Worm (Caenorhabditis elegans) whole organism, young adult: ENCODE results near the gene str-261.

Source experiments
- B0035.1 ChIP-seq: sonication (generic microtip); optimal IDR thresholded peaks from 2 replicates; lab custom pipeline; 2016; ENCODE audit warnings: missing genetic modification characterization, mild to moderate bottlenecking, missing compliant biosample characterization, missing genotype, missing genetic modification reagents
- B0261.1 ChIP-seq: sonication (generic microtip); optimal IDR thresholded peaks from 2 replicates; lab custom pipeline; 2016; ENCODE audit warnings: mild to moderate bottlenecking, missing genetic modification characterization, moderate library complexity, missing compliant biosample characterization
- B0336.3 ChIP-seq: fragments of 200-800 bp; sonication (Bioruptor generic); IDR thresholded peaks from 2 replicates; pipeline ENCODE4 v1.3.6; 2022; ENCODE audit warnings: missing genetic modification characterization, missing compliant biosample characterization
- F10E7.11 ChIP-seq: sonication (generic microtip); optimal IDR thresholded peaks from 2 replicates; lab custom pipeline; 2017; ENCODE audit warnings: mild to moderate bottlenecking, missing genetic modification characterization, moderate library complexity, missing compliant biosample characterization
- F39B2.1 ChIP-seq: fragments of 200-800 bp; sonication (Bioruptor generic); IDR thresholded peaks from 2 replicates; pipeline ENCODE4 v1.3.6; 2022; ENCODE audit warnings: missing genetic modification reagents, missing genetic modification characterization, missing compliant biosample characterization
- F57A8.1 ChIP-seq: fragments of 200-800 bp; sonication (Bioruptor generic); optimal IDR thresholded peaks from 2 replicates; lab custom pipeline; 2018; ENCODE audit warnings: mild to moderate bottlenecking, missing genetic modification characterization, moderate library complexity, missing compliant biosample characterization
- Y95B8A.8 ChIP-seq: fragments of 200-800 bp; sonication (Bioruptor generic); IDR thresholded peaks from 2 replicates; pipeline ENCODE4 v1.3.6; 2022; ENCODE audit warnings: missing genetic modification reagents, missing genetic modification characterization, missing compliant biosample characterization
- ZK185.1 ChIP-seq: sonication (generic microtip); optimal IDR thresholded peaks from 2 replicates; lab custom pipeline; 2016; ENCODE audit warnings: mild to moderate bottlenecking, missing genetic modification characterization, missing compliant biosample characterization; ENCODE audit not compliant: poor library complexity, severe bottlenecking
- atf-7 ChIP-seq: sonication (generic microtip); optimal IDR thresholded peaks from 2 replicates; lab custom pipeline; 2017; ENCODE audit warnings: mild to moderate bottlenecking, missing genetic modification characterization, missing compliant biosample characterization
- attf-5 ChIP-seq: fragments of 200-800 bp; sonication (Bioruptor generic); optimal IDR thresholded peaks from 2 replicates; lab custom pipeline; 2018; ENCODE audit warnings: mild to moderate bottlenecking, missing genetic modification characterization, missing compliant biosample characterization
- bed-2 ChIP-seq: fragments of 200-800 bp; sonication (Bioruptor generic); IDR thresholded peaks from 2 replicates; pipeline ENCODE4 v1.3.6; 2022; ENCODE audit warnings: missing genetic modification reagents, missing genetic modification characterization, missing compliant biosample characterization
- cebp-1 ChIP-seq, 2 experiments: fragments of 200-800 bp in 1 of 2; sonication (Bioruptor generic) in 1 of 2; sonication (generic microtip) in 1 of 2; IDR thresholded peaks in 1 of 2; optimal IDR thresholded peaks in 1 of 2; 2 replicates each; pipeline versions ENCODE4 v1.3.6 to Lab custom; 2017 to 2022; ENCODE audit warnings: missing compliant biosample characterization in 2 of 2, missing genetic modification characterization in 2 of 2, mild to moderate bottlenecking in 1 of 2, missing genetic modification reagents in 1 of 2, moderate library complexity in 1 of 2
- ceh-40 ChIP-seq: fragments of 200-800 bp; sonication (Bioruptor generic); IDR thresholded peaks from 2 replicates; pipeline ENCODE4 v1.3.6; 2022; ENCODE audit warnings: missing genetic modification characterization, missing compliant biosample characterization
- ceh-79 ChIP-seq: sonication (generic microtip); optimal IDR thresholded peaks from 2 replicates; lab custom pipeline; 2017; ENCODE audit warnings: mild to moderate bottlenecking, missing genetic modification characterization, missing compliant biosample characterization
- ceh-91 ChIP-seq: fragments of 200-800 bp; sonication (Bioruptor generic); IDR thresholded peaks from 2 replicates; pipeline ENCODE4 v1.3.6; 2022; ENCODE audit warnings: missing genetic modification reagents, missing genetic modification characterization, missing compliant biosample characterization
- dpff-1 ChIP-seq: sonication (generic microtip); optimal IDR thresholded peaks from 2 replicates; lab custom pipeline; 2017; ENCODE audit warnings: mild to moderate bottlenecking, missing genetic modification characterization, missing compliant biosample characterization
- dpl-1 ChIP-seq: fragments of 150-350 bp; optimal IDR thresholded peaks from 2 replicates; lab custom pipeline; 2014; ENCODE audit warnings: missing biosample characterization, missing genetic modification reagents, missing genetic modification characterization
- egl-18 ChIP-seq: fragments of 200-800 bp; sonication (Bioruptor generic); IDR thresholded peaks from 2 replicates; pipeline ENCODE4 v1.3.6; 2022; ENCODE audit warnings: missing genetic modification reagents, missing genetic modification characterization, missing compliant biosample characterization
- egl-44 ChIP-seq: fragments of 200-800 bp; sonication (Bioruptor generic); IDR thresholded peaks from 2 replicates; pipeline ENCODE4 v1.3.6; 2022; ENCODE audit warnings: missing genetic modification reagents, missing genetic modification characterization, missing compliant biosample characterization
- ekl-4 ChIP-seq: fragments of 200-800 bp; sonication (Bioruptor generic); IDR thresholded peaks from 2 replicates; pipeline ENCODE4 v1.3.6; 2022; ENCODE audit warnings: missing genetic modification reagents, missing genetic modification characterization, missing compliant biosample characterization
- gei-17 ChIP-seq: fragments of 200-800 bp; sonication (Bioruptor generic); optimal IDR thresholded peaks from 2 replicates; lab custom pipeline; 2018; ENCODE audit warnings: mild to moderate bottlenecking, missing genetic modification characterization, missing compliant biosample characterization
- hlh-26 ChIP-seq: fragments of 200-800 bp; sonication (Bioruptor generic); conservative IDR thresholded peaks from 2 replicates; pipeline ENCODE4 v1.3.6; 2022; ENCODE audit warnings: missing genetic modification reagents, missing genetic modification characterization, missing compliant biosample characterization
- lag-1 ChIP-seq: fragments of 200-800 bp; sonication (Bioruptor generic); IDR thresholded peaks from 2 replicates; pipeline ENCODE4 v1.3.6; 2022; ENCODE audit warnings: missing genetic modification reagents, missing genetic modification characterization, missing compliant biosample characterization
- let-526 ChIP-seq: fragments of 200-800 bp; sonication (Bioruptor generic); IDR thresholded peaks from 2 replicates; pipeline ENCODE4 v1.3.6; 2022; ENCODE audit warnings: missing genetic modification reagents, missing genetic modification characterization, missing compliant biosample characterization
- let-607 ChIP-seq, 2 experiments: fragments of 200-800 bp in 1 of 2; sonication (Bioruptor generic) in 1 of 2; sonication (generic microtip) in 1 of 2; optimal IDR thresholded peaks; 2 replicates each; lab custom pipeline; 2016 to 2018; ENCODE audit warnings: mild to moderate bottlenecking in 2 of 2, missing compliant biosample characterization in 2 of 2, missing genetic modification characterization in 2 of 2, moderate library complexity in 2 of 2, missing genotype in 1 of 2
- lin-40 ChIP-seq: sonication (generic microtip); optimal IDR thresholded peaks from 2 replicates; lab custom pipeline; 2016; ENCODE audit warnings: missing genetic modification characterization, mild to moderate bottlenecking, missing compliant biosample characterization, missing genotype, missing genetic modification reagents
- lsy-27 ChIP-seq: sonication (generic microtip); optimal IDR thresholded peaks from 2 replicates; lab custom pipeline; 2017; ENCODE audit warnings: missing genetic modification characterization, mild to moderate bottlenecking, missing compliant biosample characterization, antibody characterized with exemption, missing genotype, borderline replicate concordance; ENCODE audit not compliant: insufficient read depth
- madf-10 ChIP-seq: sonication (generic microtip); optimal IDR thresholded peaks from 2 replicates; lab custom pipeline; 2016; ENCODE audit warnings: mild to moderate bottlenecking, missing genetic modification characterization, missing compliant biosample characterization
- mes-4 ChIP-seq: sonication (generic microtip); optimal IDR thresholded peaks from 2 replicates; lab custom pipeline; 2016; ENCODE audit warnings: missing genotype, missing genetic modification characterization, missing compliant biosample characterization
- nfyb-1 ChIP-seq: fragments of 200-800 bp; sonication (Bioruptor generic); IDR thresholded peaks from 2 replicates; pipeline ENCODE4 v1.3.6; 2022; ENCODE audit warnings: missing genetic modification reagents, missing genetic modification characterization, missing compliant biosample characterization
- nhr-179 ChIP-seq: sonication (generic microtip); optimal IDR thresholded peaks from 2 replicates; lab custom pipeline; 2016; ENCODE audit warnings: mild to moderate bottlenecking, missing genetic modification characterization, missing compliant biosample characterization
- nhr-27 ChIP-seq: fragments of 200-800 bp; sonication (Bioruptor generic); optimal IDR thresholded peaks from 2 replicates; lab custom pipeline; 2018; ENCODE audit warnings: mild to moderate bottlenecking, missing genetic modification characterization, moderate library complexity, missing compliant biosample characterization
- nhr-80 ChIP-seq: sonication (generic microtip); optimal IDR thresholded peaks from 2 replicates; lab custom pipeline; 2016; ENCODE audit warnings: missing genetic modification characterization, missing compliant biosample characterization
- pbrm-1 ChIP-seq: fragments of 200-800 bp; sonication (Bioruptor generic); IDR thresholded peaks from 2 replicates; pipeline ENCODE4 v1.3.6; 2022; ENCODE audit warnings: missing genetic modification reagents, missing genetic modification characterization, missing compliant biosample characterization
- pha-4 ChIP-seq: fragments of 150-350 bp; sonication (generic microtip); optimal IDR thresholded peaks from 2 replicates; lab custom pipeline; 2014; ENCODE audit warnings: missing biosample characterization, missing genetic modification reagents, missing genetic modification characterization
- rcor-1 ChIP-seq: fragments of 200-800 bp; sonication (Bioruptor generic); IDR thresholded peaks from 2 replicates; pipeline ENCODE4 v1.3.6; 2022; ENCODE audit warnings: missing genetic modification reagents, missing genetic modification characterization, missing compliant biosample characterization
- rpc-1 ChIP-seq, 2 experiments: fragments of 150-350 bp in 1 of 2; sonication (generic microtip) in 1 of 2; optimal IDR thresholded peaks; 2 replicates each; lab custom pipeline; 2014 to 2018; ENCODE audit warnings: missing biosample characterization in 1 of 2, missing genetic modification characterization in 1 of 2, missing genetic modification reagents in 1 of 2, missing genotype in 1 of 2
- sdz-38 ChIP-seq: sonication (generic microtip); optimal IDR thresholded peaks from 2 replicates; lab custom pipeline; 2016; ENCODE audit warnings: missing genotype, missing genetic modification characterization, missing compliant biosample characterization
- snpc-1.1 ChIP-seq: sonication (generic microtip); optimal IDR thresholded peaks from 2 replicates; lab custom pipeline; 2017; ENCODE audit warnings: missing genetic modification characterization, mild to moderate bottlenecking, missing compliant biosample characterization, antibody characterized with exemption, moderate library complexity, missing genotype, missing genetic modification reagents; ENCODE audit not compliant: insufficient read depth
- sptf-2 ChIP-seq: fragments of 200-800 bp; sonication (Bioruptor generic); optimal IDR thresholded peaks from 2 replicates; lab custom pipeline; 2018; ENCODE audit warnings: mild to moderate bottlenecking, missing genetic modification characterization, missing compliant biosample characterization
- tbx-9 ChIP-seq: sonication (generic microtip); optimal IDR thresholded peaks from 2 replicates; lab custom pipeline; 2016; ENCODE audit warnings: borderline replicate concordance, missing genetic modification characterization, inconsistent platforms, missing compliant biosample characterization
- tlf-1 ChIP-seq: fragments of 200-800 bp; sonication (Bioruptor generic); optimal IDR thresholded peaks from 2 replicates; lab custom pipeline; 2018; ENCODE audit warnings: mild to moderate bottlenecking, missing genetic modification characterization, missing compliant biosample characterization
- unc-130 ChIP-seq: sonication (generic microtip); optimal IDR thresholded peaks from 2 replicates; lab custom pipeline; 2016; ENCODE audit warnings: missing genetic modification reagents, missing genetic modification characterization, missing compliant biosample characterization
- zfh-2 ChIP-seq: fragments of 200-800 bp; sonication (Bioruptor generic); conservative IDR thresholded peaks from 2 replicates; pipeline ENCODE4 v1.3.6; 2022; ENCODE audit warnings: missing genetic modification reagents, missing genetic modification characterization, missing compliant biosample characterization
- zim-3 ChIP-seq: sonication (generic microtip); optimal IDR thresholded peaks from 2 replicates; lab custom pipeline; 2017; ENCODE audit warnings: mild to moderate bottlenecking, missing genetic modification characterization, moderate library complexity, missing compliant biosample characterization
- ztf-6 ChIP-seq: fragments of 200-800 bp; sonication (Bioruptor generic); IDR thresholded peaks from 2 replicates; pipeline ENCODE4 v1.3.6; 2022; ENCODE audit warnings: missing genetic modification reagents, missing genetic modification characterization, missing compliant biosample characterization

The str-261 gene

ce11 chrIII:11119176-11119853, 45.0 kb downstream of the str-261 start, which contains the start of the genes sup-35 and Y48A6C.4 (continued):
- no peak for TF ChIP-seq egl-44 (GFP tag; lab: Robert Waterston, UW)
- 0 out of 2 replicates have a peak, but pooled peaks have one; percentile 15 for TF ChIP-seq B0336.3 (GFP tag; lab: Robert Waterston, UW)
- peak; percentile 53; the same call in 1 of the 2 replicates for TF ChIP-seq rcor-1 (GFP tag; lab: Robert Waterston, UW)
- TF ChIP-seq lsy-27, result no peak
- TF ChIP-seq sdz-38 (tag; lab: Kevin White, UChicago), result no peak
- peak; percentile 77 for TF ChIP-seq lin-40 (tag; lab: Kevin White, UChicago)
- TF ChIP-seq pha-4 (tag; lab: Kevin White, UChicago), result peak; percentile 12
- no peak for TF ChIP-seq nhr-27 (tag; lab: Kevin White, UChicago)
- TF ChIP-seq B0035.1 (tag; lab: Kevin White, UChicago), result no peak
- peak; percentile 2 for TF ChIP-seq nhr-80 (tag; lab: Kevin White, UChicago)
- TF ChIP-seq ceh-40 (GFP tag; lab: Robert Waterston, UW), result no peak
- TF ChIP-seq dpl-1 (GFP tag; lab: Kevin White, UChicago), result peak; percentile 84
- TF ChIP-seq F57A8.1 (GFP tag; lab: Kevin White, UChicago), result no peak
- TF ChIP-seq pbrm-1 (GFP tag; lab: Robert Waterston, UW), result no peak; the same call in 1 of the 2 replicates
- peak in 1 of 2 experiments; percentile 23 for TF ChIP-seq let-607 (tag; optimal IDR thresholded peaks at IDR 0.05; lab: Kevin White, UChicago)
- no peak for TF ChIP-seq tbx-9 (tag; lab: Kevin White, UChicago)
- TF ChIP-seq mes-4 (tag; lab: Kevin White, UChicago), result no peak
- peak; percentile 65 for TF ChIP-seq madf-10
- 0 out of 2 replicates have a peak, but pooled peaks have one; percentile 43 for TF ChIP-seq bed-2 (GFP tag; lab: Robert Waterston, UW)
- no peak for TF ChIP-seq rpc-1 (optimal IDR thresholded peaks at IDR 0.05; lab: Kevin White, UChicago)
- TF ChIP-seq rpc-1 (tag; optimal IDR thresholded peaks at IDR 0.05; lab: Kevin White, UChicago), result no peak
- TF ChIP-seq let-526 (GFP tag; lab: Robert Waterston, UW), result no peak
- no peak for TF ChIP-seq F39B2.1 (GFP tag; lab: Robert Waterston, UW)
- no peak for TF ChIP-seq zim-3
- no peak for TF ChIP-seq B0261.1 (tag; lab: Kevin White, UChicago)
- no peak for TF ChIP-seq zfh-2 (GFP tag; lab: Robert Waterston, UW)
- no peak for TF ChIP-seq ekl-4 (GFP tag; lab: Robert Waterston, UW)
- TF ChIP-seq hlh-26 (GFP tag; lab: Robert Waterston, UW), result no peak
- TF ChIP-seq nhr-179 (tag; lab: Kevin White, UChicago), result no peak
- no peak for TF ChIP-seq egl-18 (GFP tag; lab: Robert Waterston, UW)
- TF ChIP-seq ceh-79 (tag; lab: Kevin White, UChicago), result no peak
- no peak for TF ChIP-seq gei-17
- TF ChIP-seq ceh-91 (GFP tag; lab: Robert Waterston, UW), result peak; percentile 81
- TF ChIP-seq ztf-6 (GFP tag; lab: Robert Waterston, UW), result no peak
- no peak for TF ChIP-seq dpff-1
- TF ChIP-seq Y95B8A.8, result no peak
- no peak for TF ChIP-seq F10E7.11
- TF ChIP-seq ZK185.1 (tag; lab: Kevin White, UChicago), result peak; percentile 46
- no peak for TF ChIP-seq lag-1
- peak; percentile 80 for TF ChIP-seq unc-130 (GFP tag; lab: Kevin White, UChicago)
- peak; percentile 84 for TF ChIP-seq snpc-1.1 (tag; lab: Kevin White, UChicago)
- peak; percentile 60 for TF ChIP-seq tlf-1 (GFP tag; lab: Kevin White, UChicago)
- TF ChIP-seq sptf-2 (GFP tag; lab: Kevin White, UChicago), result no peak
- TF ChIP-seq nfyb-1 (GFP tag; lab: Robert Waterston, UW), result no peak
- TF ChIP-seq cebp-1 (GFP tag; IDR thresholded peaks at IDR 0.05; lab: Robert Waterston, UW), result no peak
- peak; percentile 49 for TF ChIP-seq cebp-1 (tag; optimal IDR thresholded peaks at IDR 0.05; lab: Kevin White, UChicago)
- peak; percentile 80 for TF ChIP-seq attf-5
- no peak for TF ChIP-seq atf-7 (tag; lab: Kevin White, UChicago)
